Worm (Caenorhabditis elegans) whole organism, L3 larva: ENCODE data around the gene F22E12.1.

Experiments used
- fkh-10 ChIP-seq: sonication (generic microtip); optimal IDR thresholded peaks from 2 replicates; lab custom pipeline; 2017; ENCODE audit warnings: missing biosample characterization, missing genetic modification reagents, missing genetic modification characterization
- nhr-11 ChIP-seq: fragments of 150-350 bp; optimal IDR thresholded peaks from 2 replicates; lab custom pipeline; 2014; ENCODE audit warnings: missing biosample characterization, missing genetic modification characterization

DNA sequence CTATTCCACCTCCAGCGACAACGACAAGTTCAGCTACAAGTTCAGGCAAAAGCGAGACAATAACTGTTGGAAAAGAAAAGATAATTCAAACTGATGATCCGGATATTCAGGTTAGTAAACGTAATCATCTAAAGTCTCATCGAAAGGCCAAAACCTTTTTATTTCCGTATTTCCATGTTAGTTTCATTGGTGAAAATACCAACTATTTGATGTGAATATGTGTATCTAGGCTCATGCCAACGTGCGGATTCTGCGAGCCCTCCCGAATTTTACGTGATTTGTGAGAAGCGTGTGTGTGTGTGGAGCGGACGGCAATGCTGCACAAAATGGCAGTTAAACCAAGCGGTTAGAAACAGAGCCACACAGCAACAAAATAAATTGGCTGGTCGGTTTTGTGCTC, 13.9 kb upstream of the F22E12.1 start:
- TF ChIP-seq fkh-10 (GFP tag; lab: Kevin White, UChicago) (no peak), nhr-11 (tag; lab: Kevin White, UChicago) (no peak)
